Fruit fly (Drosophila melanogaster) whole organism, embryonic: ENCODE data around the gene CG13404.

Experiments used
- ATbp ChIP-seq: fragments of 200-800 bp; sonication (Bioruptor generic); optimal IDR thresholded peaks from 2 replicates; lab custom pipeline; 2017; ENCODE audit warnings: missing biosample characterization, mild to moderate bottlenecking, missing genetic modification characterization, missing genetic modification reagents
- B-H2 ChIP-seq: fragments of 200-800 bp; sonication (Bioruptor generic); optimal IDR thresholded peaks from 2 replicates; lab custom pipeline; 2018; ENCODE audit warnings: missing biosample characterization, mild to moderate bottlenecking, missing genetic modification characterization
- CG10267 ChIP-seq: fragments of 200-800 bp; sonication (Bioruptor generic); optimal IDR thresholded peaks from 2 replicates; lab custom pipeline; 2018; ENCODE audit warnings: missing biosample characterization, mild to moderate bottlenecking, missing genetic modification characterization, moderate library complexity
- CG10654 ChIP-seq: fragments of 200-800 bp; sonication (Bioruptor generic); optimal IDR thresholded peaks from 2 replicates; lab custom pipeline; 2016; ENCODE audit warnings: missing biosample characterization, missing genetic modification characterization
- CG1233 ChIP-seq: fragments of 200-800 bp; sonication (Bioruptor generic); optimal IDR thresholded peaks from 4 replicates; lab custom pipeline; 2018; ENCODE audit warnings: missing biosample characterization, mild to moderate bottlenecking, missing genetic modification characterization
- CG13296 ChIP-seq: fragments of 200-800 bp; sonication (Bioruptor generic); optimal IDR thresholded peaks from 3 replicates; lab custom pipeline; 2018; ENCODE audit warnings: missing biosample characterization, mild to moderate bottlenecking, missing genetic modification characterization
- CG1602 ChIP-seq: fragments of 200-800 bp; sonication (Bioruptor generic); optimal IDR thresholded peaks from 3 replicates; lab custom pipeline; 2016; ENCODE audit warnings: missing biosample characterization, missing genetic modification characterization
- CG16813 ChIP-seq: fragments of 200-800 bp; sonication (Bioruptor generic); IDR thresholded peaks from 3 replicates; pipeline ENCODE4 v1.3.6; 2022; ENCODE audit warnings: missing biosample characterization, missing genetic modification characterization; ENCODE audit not compliant: partially characterized antibody
- CG17361 ChIP-seq: fragments of 200-800 bp; sonication (Bioruptor generic); IDR thresholded peaks from 3 replicates; pipeline ENCODE4 v1.3.6; 2022; ENCODE audit warnings: missing biosample characterization, missing genetic modification characterization
- CG2678 ChIP-seq: fragments of 200-800 bp; sonication (Bioruptor generic); optimal IDR thresholded peaks from 3 replicates; lab custom pipeline; 2019; ENCODE audit warnings: missing biosample characterization, mild to moderate bottlenecking, missing genetic modification characterization, moderate library complexity
- CG32772 ChIP-seq: fragments of 200-800 bp; sonication (Bioruptor generic); IDR thresholded peaks from 2 replicates; pipeline ENCODE4 v1.3.6; 2022; ENCODE audit warnings: missing biosample characterization, missing genetic modification characterization
- CG3407 ChIP-seq: fragments of 200-800 bp; sonication (Bioruptor generic); optimal IDR thresholded peaks from 2 replicates; lab custom pipeline; 2018; ENCODE audit warnings: missing biosample characterization, mild to moderate bottlenecking, missing genetic modification characterization
- CG4707 ChIP-seq: fragments of 200-800 bp; sonication (Bioruptor generic); optimal IDR thresholded peaks from 2 replicates; lab custom pipeline; 2018; ENCODE audit warnings: missing biosample characterization, mild to moderate bottlenecking, missing genetic modification characterization, moderate library complexity
- CG4820 ChIP-seq: fragments of 200-800 bp; sonication (Bioruptor generic); optimal IDR thresholded peaks from 3 replicates; lab custom pipeline; 2016; ENCODE audit warnings: missing biosample characterization, missing genetic modification characterization
- CG6813 ChIP-seq: fragments of 200-800 bp; sonication (Bioruptor generic); optimal IDR thresholded peaks from 2 replicates; lab custom pipeline; 2017; ENCODE audit warnings: missing biosample characterization, missing genetic modification characterization, mild to moderate bottlenecking, moderate library complexity, missing genetic modification reagents
- CG7271 ChIP-seq: fragments of 200-800 bp; sonication (Bioruptor generic); optimal IDR thresholded peaks from 2 replicates; lab custom pipeline; 2018; ENCODE audit warnings: missing biosample characterization, mild to moderate bottlenecking, missing genetic modification characterization, moderate library complexity
- CG9932 ChIP-seq: fragments of 200-800 bp; sonication (Bioruptor generic); IDR thresholded peaks from 2 replicates; pipeline ENCODE4 v1.3.6; 2022; ENCODE audit warnings: missing biosample characterization, missing genetic modification characterization
- CTCF ChIP-seq: fragments of 200-800 bp; sonication (Bioruptor generic); optimal IDR thresholded peaks from 2 replicates; lab custom pipeline; 2017; ENCODE audit warnings: missing biosample characterization, mild to moderate bottlenecking, missing genetic modification characterization, moderate library complexity
- CoRest ChIP-seq: fragments of 200-800 bp; sonication (Bioruptor generic); optimal IDR thresholded peaks from 3 replicates; lab custom pipeline; 2018; ENCODE audit warnings: missing biosample characterization, mild to moderate bottlenecking, missing genetic modification characterization, moderate library complexity
- Dip3 ChIP-seq: fragments of 200-800 bp; sonication (Bioruptor generic); optimal IDR thresholded peaks from 3 replicates; lab custom pipeline; 2016; ENCODE audit warnings: missing biosample characterization, missing genetic modification characterization
- H15 ChIP-seq: fragments of 200-800 bp; sonication (Bioruptor generic); IDR thresholded peaks from 3 replicates; pipeline ENCODE4 v1.3.6; 2022; ENCODE audit warnings: missing biosample characterization, missing genetic modification characterization
- Hand ChIP-seq: fragments of 200-800 bp; sonication (Bioruptor generic); optimal IDR thresholded peaks from 2 replicates; lab custom pipeline; 2017; ENCODE audit warnings: mild to moderate bottlenecking, missing biosample characterization, missing genetic modification reagents, missing genetic modification characterization
- MESR4 ChIP-seq: fragments of 200-800 bp; sonication (Bioruptor generic); optimal IDR thresholded peaks from 2 replicates; lab custom pipeline; 2018; ENCODE audit warnings: missing biosample characterization, mild to moderate bottlenecking, missing genetic modification characterization, moderate library complexity
- NFAT ChIP-seq: fragments of 200-800 bp; sonication (Bioruptor generic); IDR thresholded peaks from 2 replicates; pipeline ENCODE4 v1.3.6; 2022; ENCODE audit warnings: missing biosample characterization, missing genetic modification characterization
- NK7.1 ChIP-seq: fragments of 200-800 bp; sonication (Bioruptor generic); optimal IDR thresholded peaks from 3 replicates; lab custom pipeline; 2016; ENCODE audit warnings: missing biosample characterization, missing genetic modification characterization
- Oaz ChIP-seq: fragments of 200-800 bp; sonication (Bioruptor generic); IDR thresholded peaks from 2 replicates; pipeline ENCODE4 v1.3.6; 2022; ENCODE audit warnings: missing biosample characterization, missing genetic modification characterization
- Optix ChIP-seq: fragments of 200-800 bp; sonication (Bioruptor generic); IDR thresholded peaks from 3 replicates; pipeline ENCODE4 v1.3.6; 2022; ENCODE audit warnings: missing biosample characterization, missing genetic modification characterization
- Ptx1 ChIP-seq: fragments of 200-800 bp; sonication (Bioruptor generic); IDR thresholded peaks from 2 replicates; pipeline ENCODE4 v1.3.6; 2022; ENCODE audit warnings: missing biosample characterization, missing genetic modification characterization
- Xrp1 ChIP-seq: fragments of 200-800 bp; sonication (Bioruptor generic); IDR thresholded peaks from 2 replicates; pipeline ENCODE4 v1.3.6; 2022; ENCODE audit warnings: missing biosample characterization, missing genetic modification characterization
- al ChIP-seq: fragments of 200-800 bp; sonication (Bioruptor generic); IDR thresholded peaks from 2 replicates; pipeline ENCODE4 v1.3.6; 2022; ENCODE audit warnings: missing biosample characterization, missing genetic modification characterization
- bbx ChIP-seq: fragments of 200-800 bp; sonication (Bioruptor generic); IDR thresholded peaks from 2 replicates; pipeline ENCODE4 v1.3.6; 2022; ENCODE audit warnings: missing biosample characterization, missing genetic modification characterization; ENCODE audit not compliant: partially characterized antibody
- cas ChIP-seq: fragments of 200-800 bp; sonication (Bioruptor generic); IDR thresholded peaks from 2 replicates; pipeline ENCODE4 v1.3.6; 2022; ENCODE audit warnings: missing biosample characterization, missing genetic modification characterization
- ftz-f1 ChIP-seq: fragments of 200-800 bp; sonication (Bioruptor generic); optimal IDR thresholded peaks from 2 replicates; lab custom pipeline; 2016; ENCODE audit warnings: missing biosample characterization, missing genetic modification characterization
- grn ChIP-seq: fragments of 200-800 bp; sonication (Bioruptor generic); optimal IDR thresholded peaks from 3 replicates; lab custom pipeline; 2017; ENCODE audit warnings: missing biosample characterization, missing genetic modification characterization
- gt ChIP-seq: fragments of 200-800 bp; sonication (Bioruptor generic); IDR thresholded peaks from 2 replicates; pipeline ENCODE4 v1.3.6; 2022; ENCODE audit warnings: missing biosample characterization, missing genetic modification characterization
- psq ChIP-seq: fragments of 200-800 bp; sonication (Bioruptor generic); optimal IDR thresholded peaks from 2 replicates; lab custom pipeline; 2017; ENCODE audit warnings: missing biosample characterization, missing genetic modification characterization
- pum ChIP-seq: fragments of 200-800 bp; sonication (Bioruptor generic); optimal IDR thresholded peaks from 2 replicates; lab custom pipeline; 2016; ENCODE audit warnings: missing biosample characterization, missing genetic modification characterization
- repo ChIP-seq: fragments of 200-800 bp; sonication (Bioruptor generic); optimal IDR thresholded peaks from 2 replicates; lab custom pipeline; 2016; ENCODE audit warnings: missing biosample characterization, missing genetic modification characterization
- ro ChIP-seq: fragments of 200-800 bp; sonication (Bioruptor generic); IDR thresholded peaks from 2 replicates; pipeline ENCODE4 v1.3.6; 2022; ENCODE audit warnings: missing biosample characterization, missing genetic modification characterization
- sens ChIP-seq: fragments of 200-800 bp; sonication (Bioruptor generic); peaks from one replicate; lab custom pipeline; 2016; ENCODE audit warnings: missing biosample characterization, missing genetic modification characterization
- slbo ChIP-seq: fragments of 200-800 bp; sonication (Bioruptor generic); IDR thresholded peaks from 2 replicates; pipeline ENCODE4 v1.3.6; 2022; ENCODE audit warnings: missing biosample characterization, missing genetic modification characterization
- sqz ChIP-seq: fragments of 200-800 bp; sonication (Bioruptor generic); optimal IDR thresholded peaks from 3 replicates; lab custom pipeline; 2018; ENCODE audit warnings: missing biosample characterization, mild to moderate bottlenecking, missing genetic modification characterization
- vnd ChIP-seq: fragments of 200-800 bp; sonication (Bioruptor generic); IDR thresholded peaks from 3 replicates; pipeline ENCODE4 v1.3.6; 2022; ENCODE audit warnings: missing biosample characterization, missing genetic modification characterization; ENCODE audit not compliant: partially characterized antibody
- zfh2 ChIP-seq: fragments of 200-800 bp; sonication (Bioruptor generic); optimal IDR thresholded peaks from 2 replicates; lab custom pipeline; 2016; ENCODE audit warnings: missing biosample characterization, missing genetic modification characterization

The CG13404 gene

dm6 chrX:14233843-14234337 is 32.2 kb downstream of the CG13404 start, which contains the start of gene CG42271 (continued):
- TF ChIP-seq CG2678 (tag; lab: Kevin White, UChicago) (no peak), H15 (GFP tag; lab: Robert Waterston, UW) (no peak), MESR4 (GFP tag; lab: Kevin White, UChicago) (peak; percentile 91), CG4820 (GFP tag; lab: Kevin White, UChicago) (peak; percentile 11), B-H2 (GFP tag; lab: Kevin White, UChicago) (no peak), CTCF (GFP tag; lab: Kevin White, UChicago) (no peak), CG17361 (GFP tag; lab: Robert Waterston, UW) (peak; percentile 77), Optix (GFP tag; lab: Robert Waterston, UW) (no peak), Oaz (no peak), slbo (GFP tag; lab: Robert Waterston, UW) (peak; percentile 52), gt (GFP tag; lab: Robert Waterston, UW) (no peak), CG9932 (peak; percentile 59), CG1602 (peak; percentile 12), CG1233 (no peak), Hand (GFP tag; lab: Kevin White, UChicago) (no peak), ftz-f1 (GFP tag; lab: Kevin White, UChicago) (peak; percentile 15), NFAT (GFP tag; lab: Robert Waterston, UW) (no peak), Ptx1 (GFP tag; lab: Robert Waterston, UW) (peak; percentile 30; the same call in 1 of the 2 replicates), zfh2 (GFP tag; lab: Kevin White, UChicago) (no peak), sqz (GFP tag; lab: Kevin White, UChicago) (no peak), ro (GFP tag; lab: Robert Waterston, UW) (no peak), CG13296 (GFP tag; lab: Kevin White, UChicago) (no peak), al (GFP tag; lab: Robert Waterston, UW) (0 out of 2 replicates have a peak, but pooled peaks have one; percentile 30), CG3407 (no peak), CoRest (tag; lab: Kevin White, UChicago) (peak; percentile 76), grn (no peak), Xrp1 (GFP tag; lab: Robert Waterston, UW) (peak; percentile 46; the same call in 1 of the 2 replicates), sens (GFP tag; lab: Kevin White, UChicago) (peak; percentile 34), CG16813 (peak; percentile 95), CG10267 (peak; percentile 56), vnd (GFP tag; lab: Robert Waterston, UW) (peak; percentile 94)

dm6 chrX:14227043-14227442 is 39.0 kb downstream of the CG13404 start:
- TF ChIP-seq CG10654 (no peak), CG17361 (GFP tag; lab: Robert Waterston, UW) (no peak), CG6813 (GFP tag; lab: Kevin White, UChicago) (no peak), psq (no peak), ro (GFP tag; lab: Robert Waterston, UW) (no peak), CG16813 (no peak), CG7271 (tag; lab: Kevin White, UChicago) (no peak), CG32772 (GFP tag; lab: Robert Waterston, UW) (no peak), NK7.1 (GFP tag; lab: Kevin White, UChicago) (no peak), Dip3 (GFP tag; lab: Kevin White, UChicago) (no peak), repo (GFP tag; lab: Kevin White, UChicago) (no peak), bbx (no peak), ATbp (GFP tag; lab: Kevin White, UChicago) (no peak), CG4707 (no peak), pum (GFP tag; lab: Kevin White, UChicago) (no peak), cas (GFP tag; lab: Robert Waterston, UW) (no peak)
